Worm (Caenorhabditis elegans): ENCODE data around the gene Y49F6B.12.
"Not testable (repeated sequence)": the region's sequence is repeated elsewhere in the genome, so short reads cannot be mapped to it uniquely, and the experiment has no call there.

Y49F6B.12 gene

ce11 chrII:3471603-3472002 is 613 bp downstream of the Y49F6B.12 start, which contains the start of gene Y49F6B.13:
Gene Y49F6B.13, minus strand, starts transcription at chrII:3471703.
- TF ChIP-seq vab-7 (GFP tag; IDR thresholded peaks at IDR 0.05) = no peak
- TF ChIP-seq ztf-11 (tag; optimal IDR thresholded peaks at IDR 0.05) = no peak
- peak; percentile 17 for TF ChIP-seq aha-1 (tag)

ce11 chrII:3470549-3470948 is 1.7 kb downstream of the Y49F6B.12 start, which contains the start of gene Y49F6B.20:
Gene Y49F6B.20, minus strand, starts transcription at chrII:3470649.
- TF ChIP-seq T26A8.4 (GFP tag; IDR thresholded peaks at IDR 0.05) (no peak), lin-1 (GFP tag; IDR thresholded peaks at IDR 0.05) (no peak)

- peak in 1 of 2 experiments; percentile 23 for TF ChIP-seq unc-62 (GFP tag; optimal IDR thresholded peaks at IDR 0.05 in 1 of 2)
- TF ChIP-seq unc-62 (tag; optimal IDR thresholded peaks at IDR 0.05) = not testable (repeated sequence)
Observed at ce11 chrII:3464580-3464979, 7.6 kb downstream of the Y49F6B.12 start, which contains the start of gene C16C8.10. Gene C16C8.10, minus strand, starts transcription at chrII:3464680.

DNA sequence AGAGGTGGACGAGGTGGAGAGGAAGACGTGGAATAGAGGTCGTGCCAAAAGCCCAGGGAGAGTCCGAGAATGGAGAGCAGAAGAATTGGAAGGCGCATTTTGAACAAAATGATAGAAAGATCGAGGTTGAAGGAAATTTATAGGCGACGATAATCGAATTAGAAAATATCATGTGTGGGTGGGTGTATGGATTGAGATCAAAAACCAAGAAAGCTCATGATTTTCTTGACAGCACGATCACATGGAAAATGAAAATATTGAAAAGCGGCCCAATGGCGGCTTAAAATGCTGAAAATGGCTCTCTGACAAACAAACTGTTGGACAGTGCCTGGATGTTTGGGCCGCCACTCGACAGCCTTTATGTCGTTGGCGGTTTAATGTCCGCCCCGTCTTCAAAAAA is 9.1 kb downstream of the Y49F6B.12 start, which contains the start of gene C16C8.9:
C16C8.9 (minus strand) TSS at position 101 of the 400 bp plus-strand sequence.
- no peak for TF ChIP-seq F26F4.8 (GFP tag; conservative IDR thresholded peaks at IDR 0.05)
- TF ChIP-seq ces-1 (GFP tag; optimal IDR thresholded peaks at IDR 0.05) = no peak
- no peak for TF ChIP-seq nhr-25 (tag; optimal IDR thresholded peaks at IDR 0.05; ENCODE audit: borderline replicate concordance, insufficient read depth)
- TF ChIP-seq nhr-42 (GFP tag; IDR thresholded peaks at IDR 0.05) = no peak
- TF ChIP-seq lir-3 (tag; optimal IDR thresholded peaks at IDR 0.05) = no peak
- TF ChIP-seq zfp-3 (GFP tag; conservative IDR thresholded peaks at IDR 0.05) = no peak
- TF ChIP-seq Y5F2A.4 (GFP tag; optimal IDR thresholded peaks at IDR 0.05) = no peak
- no peak for TF ChIP-seq fkh-10 (GFP tag; optimal IDR thresholded peaks at IDR 0.05)
- TF ChIP-seq lin-29 (GFP tag; IDR thresholded peaks at IDR 0.05) = no peak
- no peak for TF ChIP-seq mep-1 (tag; optimal IDR thresholded peaks at IDR 0.05)
- no peak for TF ChIP-seq dmd-8 (GFP tag; IDR thresholded peaks at IDR 0.05)
- TF ChIP-seq nhr-28 (tag; optimal IDR thresholded peaks at IDR 0.05) = no peak
- TF ChIP-seq F37D6.2 (tag; optimal IDR thresholded peaks at IDR 0.05) = no peak
- no peak for TF ChIP-seq spr-1 (tag; optimal IDR thresholded peaks at IDR 0.05)
- no peak for TF ChIP-seq mes-2 (tag; optimal IDR thresholded peaks at IDR 0.05; ENCODE audit: poor library complexity, severe bottlenecking)
- no peak for TF ChIP-seq egl-27 (tag; optimal IDR thresholded peaks at IDR 0.05)
- no peak for TF ChIP-seq nhr-237 (tag; optimal IDR thresholded peaks at IDR 0.05)

- no peak for TF ChIP-seq hif-1 (tag; optimal IDR thresholded peaks at IDR 0.05)
- no peak for TF ChIP-seq nhr-10 (tag; optimal IDR thresholded peaks at IDR 0.05)
- no peak for TF ChIP-seq spr-3 (GFP tag; optimal IDR thresholded peaks at IDR 0.05)
- TF ChIP-seq ces-1 (GFP tag; optimal IDR thresholded peaks at IDR 0.05) = no peak
- no peak for TF ChIP-seq ctbp-1 (GFP tag; IDR thresholded peaks at IDR 0.05)
- TF ChIP-seq daf-12 (tag; optimal IDR thresholded peaks at IDR 0.05) = no peak
- TF ChIP-seq nhr-102 (tag; optimal IDR thresholded peaks at IDR 0.05) = no peak
- TF ChIP-seq hlh-11 (tag; optimal IDR thresholded peaks at IDR 0.05) = no peak
- TF ChIP-seq aly-2 (tag; optimal IDR thresholded peaks at IDR 0.05) = no peak
- no peak for TF ChIP-seq mdl-1 (tag; optimal IDR thresholded peaks at IDR 0.05)
- TF ChIP-seq tra-1 (GFP tag; IDR thresholded peaks at IDR 0.05) = no peak
- TF ChIP-seq R02D3.7 (tag; optimal IDR thresholded peaks at IDR 0.05) = no peak
- TF ChIP-seq ceh-20 (GFP tag; IDR thresholded peaks at IDR 0.05) = no peak
Observed at ce11 chrII:3461586-3461985, 10.6 kb downstream of the Y49F6B.12 start, which contains the start of gene C16C8.8. Gene C16C8.8, minus strand, starts transcription at chrII:3461686.

All from whole organism, L4 larva.